Fruit fly (Drosophila melanogaster) whole organism, embryonic: ENCODE data around the gene Mlc1.

ENCODE experiments used
- Abd-B ChIP-seq: fragments of 200-800 bp; sonication (Bioruptor generic); optimal IDR thresholded peaks from 2 replicates; lab custom pipeline; 2018; ENCODE audit warnings: missing biosample characterization, mild to moderate bottlenecking, missing genetic modification characterization, moderate library complexity
- CG1024 ChIP-seq: fragments of 200-800 bp; sonication (Bioruptor generic); IDR thresholded peaks from 2 replicates; pipeline ENCODE4 v1.3.6; 2022; ENCODE audit warnings: missing biosample characterization, missing genetic modification characterization
- CG12104 ChIP-seq: fragments of 200-800 bp; sonication (Bioruptor generic); optimal IDR thresholded peaks from 3 replicates; lab custom pipeline; 2016; ENCODE audit warnings: missing biosample characterization, missing genetic modification characterization
- CG12299 ChIP-seq: fragments of 200-800 bp; sonication (Bioruptor generic); optimal IDR thresholded peaks from 2 replicates; lab custom pipeline; 2018; ENCODE audit warnings: missing biosample characterization, mild to moderate bottlenecking, missing genetic modification characterization
- CG1233 ChIP-seq: fragments of 200-800 bp; sonication (Bioruptor generic); optimal IDR thresholded peaks from 4 replicates; lab custom pipeline; 2018; ENCODE audit warnings: missing biosample characterization, mild to moderate bottlenecking, missing genetic modification characterization
- CG13894 ChIP-seq: fragments of 200-800 bp; sonication (Bioruptor generic); optimal IDR thresholded peaks from 3 replicates; lab custom pipeline; 2018; ENCODE audit warnings: missing biosample characterization, mild to moderate bottlenecking, missing genetic modification characterization, moderate library complexity
- CG14441 ChIP-seq: fragments of 200-800 bp; sonication (Bioruptor generic); IDR thresholded peaks from 2 replicates; pipeline ENCODE4 v1.3.6; 2022; ENCODE audit warnings: missing biosample characterization, missing genetic modification characterization
- CG14965 ChIP-seq: fragments of 200-800 bp; sonication (Bioruptor generic); optimal IDR thresholded peaks from 2 replicates; lab custom pipeline; 2016; ENCODE audit warnings: missing biosample characterization, missing genetic modification characterization, borderline replicate concordance
- CG1602 ChIP-seq: fragments of 200-800 bp; sonication (Bioruptor generic); optimal IDR thresholded peaks from 3 replicates; lab custom pipeline; 2016; ENCODE audit warnings: missing biosample characterization, missing genetic modification characterization
- CG17912 ChIP-seq: fragments of 200-800 bp; sonication (Bioruptor generic); optimal IDR thresholded peaks from 2 replicates; lab custom pipeline; 2018; ENCODE audit warnings: missing biosample characterization, mild to moderate bottlenecking, missing genetic modification characterization
- CG1792 ChIP-seq: fragments of 200-800 bp; sonication (Bioruptor generic); optimal IDR thresholded peaks from 2 replicates; lab custom pipeline; 2016; ENCODE audit warnings: missing biosample characterization, missing genetic modification characterization
- CG2712 ChIP-seq: fragments of 200-800 bp; optimal IDR thresholded peaks from 3 replicates; lab custom pipeline; 2019; ENCODE audit warnings: missing biosample characterization, mild to moderate bottlenecking, missing genetic modification characterization, moderate library complexity
- CG31441 ChIP-seq: fragments of 200-800 bp; sonication (Bioruptor generic); IDR thresholded peaks from 2 replicates; pipeline ENCODE4 v1.3.6; 2022; ENCODE audit warnings: missing biosample characterization, missing genetic modification characterization
- CG32772 ChIP-seq: fragments of 200-800 bp; sonication (Bioruptor generic); IDR thresholded peaks from 2 replicates; pipeline ENCODE4 v1.3.6; 2022; ENCODE audit warnings: missing biosample characterization, missing genetic modification characterization
- CG34422 ChIP-seq: fragments of 200-800 bp; sonication (Bioruptor generic); IDR thresholded peaks from 3 replicates; pipeline ENCODE4 v1.3.6; 2022; ENCODE audit warnings: missing biosample characterization, missing genetic modification characterization
- CG5953 ChIP-seq: fragments of 200-800 bp; sonication (Bioruptor generic); IDR thresholded peaks from 2 replicates; pipeline ENCODE4 v1.3.6; 2022; ENCODE audit warnings: missing biosample characterization, missing genetic modification characterization
- CG7839 ChIP-seq: fragments of 200-800 bp; sonication (Bioruptor generic); optimal IDR thresholded peaks from 3 replicates; lab custom pipeline; 2018; ENCODE audit warnings: missing biosample characterization, mild to moderate bottlenecking, missing genetic modification characterization, moderate library complexity
- CG8924 ChIP-seq: fragments of 200-800 bp; optimal IDR thresholded peaks from 3 replicates; lab custom pipeline; 2019; ENCODE audit warnings: missing biosample characterization, mild to moderate bottlenecking, missing genetic modification characterization, moderate library complexity
- CG9876 ChIP-seq: fragments of 200-800 bp; sonication (Bioruptor generic); optimal IDR thresholded peaks from 2 replicates; lab custom pipeline; 2016; ENCODE audit warnings: missing biosample characterization, missing genetic modification characterization
- Chrac-16 ChIP-seq: fragments of 200-800 bp; sonication (Bioruptor generic); optimal IDR thresholded peaks from 3 replicates; lab custom pipeline; 2016; ENCODE audit warnings: missing biosample characterization, missing genetic modification characterization
- Dbx ChIP-seq: fragments of 200-800 bp; sonication (Bioruptor generic); IDR thresholded peaks from 3 replicates; pipeline ENCODE4 v1.3.6; 2022; ENCODE audit warnings: missing biosample characterization, missing genetic modification characterization
- Dref ChIP-seq: fragments of 200-800 bp; sonication (Bioruptor generic); IDR thresholded peaks from 2 replicates; pipeline ENCODE4 v1.3.6; 2022; ENCODE audit warnings: missing biosample characterization, missing genetic modification characterization
- Eip74EF ChIP-seq, 2 experiments: fragments of 200-800 bp in 1 of 2; fragments of >200 bp in 1 of 2; sonication (Bioruptor generic) in 1 of 2; optimal IDR thresholded peaks; 2 replicates each; lab custom pipeline; 2017 to 2019; ENCODE audit warnings: missing biosample characterization in 2 of 2, missing genetic modification characterization in 2 of 2, mild to moderate bottlenecking in 1 of 2, moderate library complexity in 1 of 2
- Ets65A ChIP-seq: fragments of 200-800 bp; sonication (Bioruptor generic); peaks from one replicate; lab custom pipeline; 2016; ENCODE audit warnings: missing biosample characterization, missing genetic modification characterization
- HLH4C ChIP-seq: fragments of 200-800 bp; sonication (Bioruptor generic); IDR thresholded peaks from 3 replicates; pipeline ENCODE4 v1.3.6; 2022; ENCODE audit warnings: missing biosample characterization, missing genetic modification characterization; ENCODE audit not compliant: partially characterized antibody
- Hand ChIP-seq: fragments of 200-800 bp; sonication (Bioruptor generic); optimal IDR thresholded peaks from 2 replicates; lab custom pipeline; 2017; ENCODE audit warnings: mild to moderate bottlenecking, missing biosample characterization, missing genetic modification reagents, missing genetic modification characterization
- Hr39 ChIP-seq: fragments of >200 bp; optimal IDR thresholded peaks from 2 replicates; lab custom pipeline; 2017
- MESR4 ChIP-seq: fragments of 200-800 bp; sonication (Bioruptor generic); optimal IDR thresholded peaks from 2 replicates; lab custom pipeline; 2018; ENCODE audit warnings: missing biosample characterization, mild to moderate bottlenecking, missing genetic modification characterization, moderate library complexity
- MTF-1 ChIP-seq: fragments of 200-800 bp; sonication (Bioruptor generic); optimal IDR thresholded peaks from 2 replicates; lab custom pipeline; 2018; ENCODE audit warnings: missing biosample characterization, mild to moderate bottlenecking, missing genetic modification characterization, borderline replicate concordance
- Max ChIP-seq: fragments of 200-800 bp; sonication (Bioruptor generic); optimal IDR thresholded peaks from 2 replicates; lab custom pipeline; 2016; ENCODE audit warnings: missing biosample characterization, mild to moderate bottlenecking, missing genetic modification characterization
- Mrtf ChIP-seq: fragments of 200-800 bp; sonication (Bioruptor generic); IDR thresholded peaks from 3 replicates; pipeline ENCODE4 v1.3.6; 2022; ENCODE audit warnings: missing biosample characterization, missing genetic modification characterization
- NFAT ChIP-seq: fragments of 200-800 bp; sonication (Bioruptor generic); IDR thresholded peaks from 2 replicates; pipeline ENCODE4 v1.3.6; 2022; ENCODE audit warnings: missing biosample characterization, missing genetic modification characterization
- Sox102F ChIP-seq: fragments of 200-800 bp; sonication (Bioruptor generic); optimal IDR thresholded peaks from 2 replicates; lab custom pipeline; 2018; ENCODE audit warnings: missing biosample characterization, mild to moderate bottlenecking, missing genetic modification characterization, moderate library complexity
- cato ChIP-seq: fragments of 200-800 bp; sonication (Bioruptor generic); optimal IDR thresholded peaks from 2 replicates; lab custom pipeline; 2016; ENCODE audit warnings: missing biosample characterization, missing genetic modification characterization, borderline replicate concordance
- ci ChIP-seq: fragments of 200-800 bp; sonication (Bioruptor generic); IDR thresholded peaks from 3 replicates; pipeline ENCODE4 v1.3.6; 2022; ENCODE audit warnings: missing biosample characterization, missing genetic modification characterization
- crol ChIP-seq: fragments of 200-800 bp; sonication (Bioruptor generic); IDR thresholded peaks from 2 replicates; pipeline ENCODE4 v1.3.6; 2022; ENCODE audit warnings: missing biosample characterization, missing genetic modification characterization
- dmrt11E ChIP-seq: fragments of 200-800 bp; sonication (Bioruptor generic); optimal IDR thresholded peaks from 3 replicates; lab custom pipeline; 2018; ENCODE audit warnings: missing biosample characterization, mild to moderate bottlenecking, missing genetic modification characterization, moderate library complexity
- fd64A ChIP-seq: fragments of 200-800 bp; sonication (Bioruptor generic); optimal IDR thresholded peaks from 3 replicates; lab custom pipeline; 2018; ENCODE audit warnings: missing biosample characterization, mild to moderate bottlenecking, missing genetic modification characterization
- h ChIP-seq: fragments of >200 bp; optimal IDR thresholded peaks from 2 replicates; lab custom pipeline; 2017
- ken ChIP-seq: fragments of 200-800 bp; sonication (Bioruptor generic); IDR thresholded peaks from 3 replicates; pipeline ENCODE4 v1.3.6; 2022; ENCODE audit warnings: missing biosample characterization, missing genetic modification characterization
- lbe ChIP-seq: fragments of 200-800 bp; sonication (Bioruptor generic); optimal IDR thresholded peaks from 2 replicates; lab custom pipeline; 2016; ENCODE audit warnings: missing biosample characterization, mild to moderate bottlenecking, missing genetic modification characterization
- lmd ChIP-seq: fragments of 200-800 bp; sonication (Bioruptor generic); IDR thresholded peaks from 2 replicates; pipeline ENCODE4 v1.3.6; 2022; ENCODE audit warnings: missing biosample characterization, missing genetic modification characterization
- scrt ChIP-seq: fragments of 200-800 bp; sonication (Bioruptor generic); optimal IDR thresholded peaks from 2 replicates; lab custom pipeline; 2018; ENCODE audit warnings: missing biosample characterization, mild to moderate bottlenecking, missing genetic modification characterization, moderate library complexity
- sens-2 ChIP-seq: fragments of 200-800 bp; sonication (Bioruptor generic); IDR thresholded peaks from 2 replicates; pipeline ENCODE4 v1.3.6; 2022; ENCODE audit warnings: missing biosample characterization, missing genetic modification characterization
- sqz ChIP-seq: fragments of 200-800 bp; sonication (Bioruptor generic); optimal IDR thresholded peaks from 3 replicates; lab custom pipeline; 2018; ENCODE audit warnings: missing biosample characterization, mild to moderate bottlenecking, missing genetic modification characterization
- stc ChIP-seq: fragments of 200-800 bp; sonication (Bioruptor generic); IDR thresholded peaks from 2 replicates; pipeline ENCODE4 v1.3.6; 2022; ENCODE audit warnings: missing biosample characterization, missing genetic modification characterization
- trem ChIP-seq: fragments of 200-800 bp; optimal IDR thresholded peaks from 3 replicates; lab custom pipeline; 2019; ENCODE audit warnings: missing biosample characterization, mild to moderate bottlenecking, missing genetic modification characterization, moderate library complexity
- vfl ChIP-seq: fragments of 200-800 bp; sonication (Bioruptor generic); optimal IDR thresholded peaks from 2 replicates; lab custom pipeline; 2016; ENCODE audit warnings: missing biosample characterization, missing genetic modification characterization
- wor ChIP-seq: fragments of 200-800 bp; sonication (Bioruptor generic); IDR thresholded peaks from 2 replicates; pipeline ENCODE4 v1.3.6; 2022; ENCODE audit warnings: missing biosample characterization, missing genetic modification characterization
- zen2 ChIP-seq: fragments of 200-800 bp; sonication (Bioruptor generic); IDR thresholded peaks from 3 replicates; pipeline ENCODE4 v1.3.6; 2022; ENCODE audit warnings: missing biosample characterization, missing genetic modification characterization; ENCODE audit not compliant: partially characterized antibody
- zfh2 ChIP-seq: fragments of 200-800 bp; sonication (Bioruptor generic); optimal IDR thresholded peaks from 2 replicates; lab custom pipeline; 2016; ENCODE audit warnings: missing biosample characterization, missing genetic modification characterization

Mlc1 gene

dm6 chr3R:27699540-27700228 is 39.7 kb upstream of the Mlc1 start, which contains the start of gene ALiX:
TSS of gene ALiX (minus strand) at chr3R:27700110.
- TF ChIP-seq CG1233 (GFP tag; lab: Kevin White, UChicago) (no peak), MTF-1 (GFP tag; lab: Kevin White, UChicago) (no peak), wor (GFP tag; lab: Robert Waterston, UW) (no peak), CG12104 (GFP tag; lab: Kevin White, UChicago) (no peak), CG17912 (GFP tag; lab: Kevin White, UChicago) (no peak), CG13894 (tag; lab: Kevin White, UChicago) (no peak), scrt (GFP tag; lab: Kevin White, UChicago) (no peak), sqz (GFP tag; lab: Kevin White, UChicago) (no peak), CG2712 (tag; lab: Kevin White, UChicago) (no peak), dmrt11E (tag; lab: Kevin White, UChicago) (no peak), Eip74EF (GFP tag; optimal IDR thresholded peaks at IDR 0.05; lab: Kevin White, UChicago) (no peak), zfh2 (GFP tag; lab: Kevin White, UChicago) (no peak), Dref (GFP tag; lab: Robert Waterston, UW) (no peak; the same call in 1 of the 2 replicates), HLH4C (GFP tag; lab: Robert Waterston, UW) (no peak), stc (GFP tag; lab: Robert Waterston, UW) (0 out of 2 replicates have a peak, but pooled peaks have one; percentile 20), CG34422 (GFP tag; lab: Robert Waterston, UW) (0 out of 3 replicates have a peak, but pooled peaks have one; percentile 28), CG5953 (GFP tag; lab: Robert Waterston, UW) (peak; percentile 31; the same call in 1 of the 2 replicates), ken (GFP tag; lab: Robert Waterston, UW) (no peak), lbe (GFP tag; lab: Kevin White, UChicago) (no peak), Hr39 (lab: Kevin White, UChicago) (no peak), lmd (GFP tag; lab: Robert Waterston, UW) (no peak), CG8924 (no peak), NFAT (no peak), CG14965 (GFP tag; lab: Kevin White, UChicago) (no peak), CG1792 (GFP tag; lab: Kevin White, UChicago) (no peak), Abd-B (GFP tag; lab: Kevin White, UChicago) (no peak), Sox102F (no peak), CG7839 (tag; lab: Kevin White, UChicago) (no peak), CG31441 (GFP tag; lab: Robert Waterston, UW) (no peak), Hand (no peak), CG9876 (no peak), CG12299 (tag; lab: Kevin White, UChicago) (peak; percentile 8), CG32772 (GFP tag; lab: Robert Waterston, UW) (no peak), Ets65A (GFP tag; lab: Kevin White, UChicago) (no peak), crol (GFP tag; lab: Robert Waterston, UW) (peak; percentile 78), cato (GFP tag; lab: Kevin White, UChicago) (no peak), h (no peak), CG14441 (GFP tag; lab: Robert Waterston, UW) (no peak), vfl (GFP tag; lab: Kevin White, UChicago) (no peak), trem (tag; lab: Kevin White, UChicago) (no peak), Mrtf (GFP tag; lab: Robert Waterston, UW) (no peak), Dbx (GFP tag; lab: Robert Waterston, UW) (no peak), Chrac-16 (GFP tag; lab: Kevin White, UChicago) (no peak), zen2 (no peak), fd64A (no peak), ci (GFP tag; lab: Robert Waterston, UW) (0 out of 3 replicates have a peak, but pooled peaks have one; percentile 51), Max (GFP tag; lab: Kevin White, UChicago) (no peak), CG1024 (no peak), MESR4 (GFP tag; lab: Kevin White, UChicago) (peak; percentile 23), CG1602 (GFP tag; lab: Kevin White, UChicago) (no peak), sens-2 (no peak)
